Fruit fly (Drosophila melanogaster): ENCODE results near the gene Phlpp.

DNA sequence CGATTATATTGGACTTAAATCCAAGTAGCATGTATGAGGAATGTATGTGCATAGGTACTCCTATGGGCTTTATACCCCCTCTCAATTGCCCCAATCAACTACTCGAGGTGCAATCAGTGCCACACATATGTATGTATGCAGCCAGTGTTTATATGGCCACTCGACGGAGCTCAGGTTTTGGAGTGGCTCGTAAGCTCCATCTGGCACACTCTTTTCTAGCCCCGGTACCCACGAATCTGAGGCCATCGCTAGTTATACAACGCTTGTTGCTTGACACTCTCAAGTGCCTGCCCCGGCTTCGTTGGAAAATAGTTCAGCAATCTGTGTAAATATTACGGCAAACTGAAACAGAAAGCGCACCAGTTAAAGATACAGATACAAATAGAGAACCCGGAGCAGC lies 37.4 kb downstream of the Phlpp start:
- TF ChIP-seq pan (optimal IDR thresholded peaks at IDR 0.05): no peak
- TF ChIP-seq CG8478 (optimal IDR thresholded peaks at IDR 0.05): no peak
- TF ChIP-seq EcR (GFP tag; optimal IDR thresholded peaks at IDR 0.05): no peak

Data from whole organism.